Fruit fly (Drosophila melanogaster): ENCODE results near the gene CG45428.
A peak's percentile ranks its signal among the peaks of the same experiment; 100 is the strongest.

Gene CG45428

dm6 chr3L:22835144-22835964 is 1.5 kb downstream of the CG45428 start, which contains the start of gene jim (continued):
- peak; percentile 31 for TF ChIP-seq CG6792 (GFP tag; optimal IDR thresholded peaks at IDR 0.05)
- TF ChIP-seq achi (GFP tag; optimal IDR thresholded peaks at IDR 0.05) = no peak
- TF ChIP-seq fd85E (GFP tag; optimal IDR thresholded peaks at IDR 0.05) = no peak
- TF ChIP-seq CG10669 (GFP tag; optimal IDR thresholded peaks at IDR 0.05) = peak; percentile 5
- TF ChIP-seq CG8119 (GFP tag; IDR thresholded peaks at IDR 0.05) = peak; percentile 60; the same call in 2 of the 3 replicates
- TF ChIP-seq Sox15 (GFP tag; optimal IDR thresholded peaks at IDR 0.05) = no peak
- no peak for TF ChIP-seq Hr4 (GFP tag; optimal IDR thresholded peaks at IDR 0.05)
- TF ChIP-seq cyc (GFP tag; optimal IDR thresholded peaks at IDR 0.05) = no peak
- TF ChIP-seq Lpt (GFP tag; optimal IDR thresholded peaks at IDR 0.05) = peak; percentile 87
- TF ChIP-seq Hr39 (GFP tag; optimal IDR thresholded peaks at IDR 0.05) = no peak
- peak; percentile 58 for TF ChIP-seq CG15336 (GFP tag; IDR thresholded peaks at IDR 0.05)
- peak; percentile 35 for TF ChIP-seq Sox14 (GFP tag; optimal IDR thresholded peaks at IDR 0.05)
- TF ChIP-seq Ets21C (GFP tag; optimal IDR thresholded peaks at IDR 0.05) = no peak
- TF ChIP-seq Ets96B (tag; optimal IDR thresholded peaks at IDR 0.05) = peak; percentile 44
- peak; percentile 79 to 84 for TF ChIP-seq ss (GFP tag; optimal IDR thresholded peaks at IDR 0.05)
- TF ChIP-seq CG1621 (tag; optimal IDR thresholded peaks at IDR 0.05) = peak; percentile 71
- peak; percentile 90 for TF ChIP-seq svp (GFP tag)
- no peak for TF ChIP-seq CG8319 (GFP tag; optimal IDR thresholded peaks at IDR 0.05)
- peak; percentile 78 for TF ChIP-seq vri (GFP tag; optimal IDR thresholded peaks at IDR 0.05)
- peak; percentile 37 for TF ChIP-seq CG3032 (tag; optimal IDR thresholded peaks at IDR 0.05)
- TF ChIP-seq CG16779 (tag; optimal IDR thresholded peaks at IDR 0.05) = peak; percentile 68
- TF ChIP-seq dsx (GFP tag; optimal IDR thresholded peaks at IDR 0.05; ENCODE audit: poor library complexity, severe bottlenecking) = peak; percentile 76
- TF ChIP-seq fkh (GFP tag; optimal IDR thresholded peaks at IDR 0.05) = peak; percentile 94

dm6 chr3L:22830132-22830697 is 6.7 kb downstream of the CG45428 start:
- TF ChIP-seq Hr38 (GFP tag; optimal IDR thresholded peaks at IDR 0.05) (no peak), Eip93F (GFP tag; optimal IDR thresholded peaks at IDR 0.05) (no peak)

- TF ChIP-seq CG10669 (GFP tag; optimal IDR thresholded peaks at IDR 0.05) (peak; percentile 48), salr (GFP tag; optimal IDR thresholded peaks at IDR 0.05) (peak in 1 of 2 experiments; percentile 3), CG6163 (GFP tag; IDR thresholded peaks at IDR 0.05) (peak; percentile 21; the same call in 2 of the 3 replicates), CG6808 (GFP tag; optimal IDR thresholded peaks at IDR 0.05) (peak; percentile 39), Lpt (GFP tag; optimal IDR thresholded peaks at IDR 0.05) (no peak), Sox14 (GFP tag; optimal IDR thresholded peaks at IDR 0.05) (no peak), OdsH (GFP tag; optimal IDR thresholded peaks at IDR 0.05) (no peak), CG6276 (GFP tag; optimal IDR thresholded peaks at IDR 0.05) (peak; percentile 44), CG15336 (GFP tag; IDR thresholded peaks at IDR 0.05) (0 out of 2 replicates have a peak, but pooled peaks have one; percentile 23), CG3032 (tag; optimal IDR thresholded peaks at IDR 0.05) (no peak), ss (GFP tag; optimal IDR thresholded peaks at IDR 0.05) (peak in 1 of 2 experiments; percentile 66), spab (GFP tag; optimal IDR thresholded peaks at IDR 0.05) (peak; percentile 6), CG4318 (GFP tag; optimal IDR thresholded peaks at IDR 0.05) (no peak), fd59A (GFP tag; optimal IDR thresholded peaks at IDR 0.05) (no peak), Hr39 (GFP tag; optimal IDR thresholded peaks at IDR 0.05) (no peak), acj6 (GFP tag; optimal IDR thresholded peaks at IDR 0.05) (no peak), CG11902 (GFP tag; optimal IDR thresholded peaks at IDR 0.05) (no peak), eg (GFP tag; IDR thresholded peaks at IDR 0.05) (0 out of 3 replicates have a peak, but pooled peaks have one; percentile 32), Eip78C (GFP tag) (peak; percentile 72), esn (GFP tag; optimal IDR thresholded peaks at IDR 0.05) (peak; percentile 2), pdm3 (GFP tag; optimal IDR thresholded peaks at IDR 0.05) (no peak), cyc (GFP tag; optimal IDR thresholded peaks at IDR 0.05) (no peak), CG9139 (GFP tag; optimal IDR thresholded peaks at IDR 0.05) (no peak), dsx (GFP tag; optimal IDR thresholded peaks at IDR 0.05; ENCODE audit: poor library complexity, severe bottlenecking) (peak; percentile 16), net (GFP tag; optimal IDR thresholded peaks at IDR 0.05) (no peak), Met (GFP tag; optimal IDR thresholded peaks at IDR 0.05) (peak; percentile 8), Smox (GFP tag; optimal IDR thresholded peaks at IDR 0.05) (no peak), CG1621 (tag; optimal IDR thresholded peaks at IDR 0.05) (peak; percentile 20), Ets96B (tag; optimal IDR thresholded peaks at IDR 0.05) (peak; percentile 5)
Measured at dm6 chr3L:22826236-22826635, 10.6 kb downstream of the CG45428 start.
